Worm (Caenorhabditis elegans) whole organism, L4 larva: ENCODE data around the gene C50D2.6.
A peak's percentile ranks its signal among the peaks of the same experiment; 100 is the strongest.

ENCODE experiments used
- F49E8.2 ChIP-seq: sonication (generic microtip); optimal IDR thresholded peaks from 2 replicates; lab custom pipeline; 2016; ENCODE audit warnings: missing compliant biosample characterization, mild to moderate bottlenecking, missing genetic modification characterization, borderline replicate concordance
- aha-1 ChIP-seq: fragments of 150-350 bp; peaks from one replicate; lab custom pipeline; 2014; ENCODE audit warnings: missing biosample characterization, missing genetic modification characterization
- aly-2 ChIP-seq: sonication (generic microtip); optimal IDR thresholded peaks from 2 replicates; lab custom pipeline; 2018; ENCODE audit warnings: missing biosample characterization, missing genetic modification characterization
- attf-4 ChIP-seq: sonication (generic microtip); optimal IDR thresholded peaks from 3 replicates; lab custom pipeline; 2017; ENCODE audit warnings: missing biosample characterization, missing genetic modification characterization
- ceh-20 ChIP-seq: fragments of 200-800 bp; sonication (Bioruptor generic); IDR thresholded peaks from 2 replicates; pipeline ENCODE4 v1.3.6; 2022; ENCODE audit warnings: missing genetic modification reagents, missing genetic modification characterization, missing compliant biosample characterization
- ceh-28 ChIP-seq: fragments of 150-350 bp; optimal IDR thresholded peaks from 2 replicates; lab custom pipeline; 2014; ENCODE audit warnings: missing biosample characterization, missing genetic modification reagents, missing genetic modification characterization
- ces-1 ChIP-seq: fragments of 150-350 bp; sonication (generic microtip); optimal IDR thresholded peaks from 4 replicates; lab custom pipeline; 2014; ENCODE audit warnings: missing biosample characterization, missing genetic modification reagents, missing genetic modification characterization
- ctbp-1 ChIP-seq: fragments of 200-800 bp; sonication (Bioruptor generic); IDR thresholded peaks from 2 replicates; pipeline ENCODE4 v1.3.6; 2022; ENCODE audit warnings: missing genetic modification reagents, missing genetic modification characterization, missing compliant biosample characterization
- dmd-6 ChIP-seq: fragments of 200-800 bp; sonication (Bioruptor generic); IDR thresholded peaks from 2 replicates; pipeline ENCODE4 v1.3.6; 2022; ENCODE audit warnings: missing genetic modification reagents, missing genetic modification characterization, missing compliant biosample characterization
- dmd-9 ChIP-seq: fragments of 200-800 bp; sonication (Bioruptor generic); IDR thresholded peaks from 2 replicates; pipeline ENCODE4 v1.3.6; 2022; ENCODE audit warnings: missing genetic modification reagents, missing genetic modification characterization, missing compliant biosample characterization
- dve-1 ChIP-seq: sonication (generic microtip); optimal IDR thresholded peaks from 2 replicates; lab custom pipeline; 2017; ENCODE audit warnings: antibody characterized with exemption, mild to moderate bottlenecking, missing genetic modification characterization, missing compliant biosample characterization; ENCODE audit not compliant: insufficient read depth
- fkh-10 ChIP-seq: fragments of 150-350 bp; optimal IDR thresholded peaks from 2 replicates; lab custom pipeline; 2014; ENCODE audit warnings: missing biosample characterization, missing genetic modification reagents, missing genetic modification characterization
- hlh-30 ChIP-seq: sonication (generic microtip); optimal IDR thresholded peaks from 2 replicates; lab custom pipeline; 2017; ENCODE audit warnings: antibody characterized with exemption, mild to moderate bottlenecking, missing genetic modification characterization, missing compliant biosample characterization; ENCODE audit not compliant: insufficient read depth
- hmg-1.1 ChIP-seq: fragments of 200-800 bp; sonication (Bioruptor generic); IDR thresholded peaks from 2 replicates; pipeline ENCODE4 v1.3.6; 2022; ENCODE audit warnings: missing genetic modification reagents, missing genetic modification characterization, missing compliant biosample characterization
- lin-39 ChIP-seq: fragments of 150-350 bp; optimal IDR thresholded peaks from 2 replicates; lab custom pipeline; 2014; ENCODE audit warnings: missing biosample characterization, missing genetic modification reagents, missing genetic modification characterization
- mes-2 ChIP-seq: sonication (generic microtip); optimal IDR thresholded peaks from 2 replicates; lab custom pipeline; 2016; ENCODE audit warnings: missing genotype, mild to moderate bottlenecking, missing genetic modification characterization, missing compliant biosample characterization; ENCODE audit not compliant: poor library complexity, severe bottlenecking
- nhr-102 ChIP-seq: sonication (generic microtip); optimal IDR thresholded peaks from 2 replicates; lab custom pipeline; 2016; ENCODE audit warnings: mild to moderate bottlenecking, missing genetic modification characterization, moderate library complexity, missing compliant biosample characterization
- nhr-11 ChIP-seq: fragments of 150-350 bp; optimal IDR thresholded peaks from 2 replicates; lab custom pipeline; 2014; ENCODE audit warnings: missing biosample characterization, missing genetic modification characterization
- nhr-28 ChIP-seq: fragments of 150-350 bp; optimal IDR thresholded peaks from 2 replicates; lab custom pipeline; 2014; ENCODE audit warnings: missing biosample characterization, missing genetic modification characterization
- pqm-1 ChIP-seq: sonication (generic microtip); optimal IDR thresholded peaks from 2 replicates; lab custom pipeline; 2017; ENCODE audit warnings: missing biosample characterization, missing genetic modification characterization
- tra-1 ChIP-seq: fragments of 200-800 bp; sonication (Bioruptor generic); IDR thresholded peaks from 2 replicates; pipeline ENCODE4 v1.3.6; 2022; ENCODE audit warnings: missing genetic modification reagents, missing genetic modification characterization, missing compliant biosample characterization
- unc-62 ChIP-seq, 3 experiments: fragments of 150-350 bp in 1 of 3; sonication (generic microtip); optimal IDR thresholded peaks in 2 of 3; peaks in 1 of 3; 1 replicate in 1 of 3; 2 replicates in 2 of 3; lab custom pipeline; 2014 to 2017; ENCODE audit warnings: missing biosample characterization in 3 of 3, missing genetic modification characterization in 3 of 3, missing genetic modification reagents in 3 of 3, missing genotype in 1 of 3
- zag-1 ChIP-seq: fragments of 150-350 bp; optimal IDR thresholded peaks from 2 replicates; lab custom pipeline; 2014; ENCODE audit warnings: missing biosample characterization, missing genetic modification characterization
- zfp-2 ChIP-seq: sonication (generic microtip); optimal IDR thresholded peaks from 2 replicates; lab custom pipeline; 2016; ENCODE audit warnings: mild to moderate bottlenecking, missing genetic modification characterization, missing compliant biosample characterization

The C50D2.6 gene

ce11 chrII:67663-68062 lies 16.6 kb upstream of the C50D2.6 start:
- peak in 1 of 2 experiments; percentile 86 for TF ChIP-seq unc-62 (GFP tag; optimal IDR thresholded peaks at IDR 0.05 in 1 of 2; lab: Kevin White, UChicago)
- TF ChIP-seq unc-62 (tag; optimal IDR thresholded peaks at IDR 0.05; lab: Kevin White, UChicago) = no peak
- TF ChIP-seq pqm-1 (tag; lab: Kevin White, UChicago) = peak; percentile 79
- no peak for TF ChIP-seq zag-1 (tag; lab: Kevin White, UChicago)
- TF ChIP-seq zfp-2 (tag; lab: Kevin White, UChicago) = no peak
- TF ChIP-seq nhr-102 (tag; lab: Kevin White, UChicago) = no peak
- TF ChIP-seq nhr-28 (tag; lab: Kevin White, UChicago) = peak; percentile 65
- TF ChIP-seq, all 104 proteins: peak for 3

ce11 chrII:68757-69156 lies 15.5 kb upstream of the C50D2.6 start:
- TF ChIP-seq aha-1 (tag; lab: Kevin White, UChicago) (peak; percentile 77), hmg-1.1 (GFP tag; lab: Robert Waterston, UW) (no peak)
- TF ChIP-seq, all 104 proteins: peak for 1

- TF ChIP-seq unc-62 (GFP tag; optimal IDR thresholded peaks at IDR 0.05 in 1 of 2; lab: Kevin White, UChicago) (peak in 1 of 2 experiments; percentile 77), unc-62 (tag; optimal IDR thresholded peaks at IDR 0.05; lab: Kevin White, UChicago) (no peak), F49E8.2 (tag; lab: Kevin White, UChicago) (no peak)
These were observed 14.9 kb upstream of the C50D2.6 start, which contains the start of gene egl-26 for ce11 chrII:69354-69753. egl-26 (plus strand) TSS chrII:69654.

- TF ChIP-seq mes-2 (tag; lab: Kevin White, UChicago) (no peak), aly-2 (tag; lab: Kevin White, UChicago) (no peak), fkh-10 (peak; percentile 94), ctbp-1 (GFP tag; lab: Robert Waterston, UW) (peak; percentile 57; the same call in 1 of the 2 replicates), ces-1 (GFP tag; lab: Kevin White, UChicago) (peak; percentile 75)
- TF ChIP-seq, all 104 proteins: peak for 3
These were observed 10.9 kb upstream of the C50D2.6 start for ce11 chrII:73329-73728.

- TF ChIP-seq nhr-11 (tag; lab: Kevin White, UChicago) (no peak), aha-1 (tag; lab: Kevin White, UChicago) (peak; percentile 86), ces-1 (GFP tag; lab: Kevin White, UChicago) (peak; percentile 26)
These were observed 10.3 kb upstream of the C50D2.6 start for ce11 chrII:73892-74291.

- TF ChIP-seq unc-62 (GFP tag; optimal IDR thresholded peaks at IDR 0.05 in 1 of 2; lab: Kevin White, UChicago) = peak in 1 of 2 experiments; percentile 95
- TF ChIP-seq unc-62 (tag; optimal IDR thresholded peaks at IDR 0.05; lab: Kevin White, UChicago) = no peak
- TF ChIP-seq aly-2 (tag; lab: Kevin White, UChicago) = no peak
- TF ChIP-seq, all 104 proteins: peak for 1
These were observed 8.4 kb upstream of the C50D2.6 start for ce11 chrII:75831-76230.

- TF ChIP-seq tra-1 (no peak), attf-4 (no peak), hlh-30 (tag; lab: Kevin White, UChicago) (peak; percentile 23), dmd-9 (GFP tag; lab: Robert Waterston, UW) (no peak), dmd-6 (GFP tag; lab: Robert Waterston, UW) (peak; percentile 66), ces-1 (GFP tag; lab: Kevin White, UChicago) (no peak), nhr-102 (tag; lab: Kevin White, UChicago) (no peak), ceh-28 (tag; lab: Kevin White, UChicago) (no peak), ceh-20 (GFP tag; lab: Robert Waterston, UW) (no peak), dve-1 (tag; lab: Kevin White, UChicago) (peak; percentile 32), pqm-1 (tag; lab: Kevin White, UChicago) (peak; percentile 64)
- TF ChIP-seq, all 104 proteins: peak for 4
These were observed 7.6 kb upstream of the C50D2.6 start for ce11 chrII:76662-77061.

ce11 chrII:79166-79565 lies 5.1 kb upstream of the C50D2.6 start, which contains the start of gene C23H3.9:
C23H3.9 (minus strand) TSS chrII:79266.
- TF ChIP-seq lin-39 (no peak), ctbp-1 (GFP tag; lab: Robert Waterston, UW) (no peak)
- TF ChIP-seq, all 104 proteins: peak for 0
